Worm (Caenorhabditis elegans): ENCODE measurements around the gene nas-31.

nas-31 gene

DNA sequence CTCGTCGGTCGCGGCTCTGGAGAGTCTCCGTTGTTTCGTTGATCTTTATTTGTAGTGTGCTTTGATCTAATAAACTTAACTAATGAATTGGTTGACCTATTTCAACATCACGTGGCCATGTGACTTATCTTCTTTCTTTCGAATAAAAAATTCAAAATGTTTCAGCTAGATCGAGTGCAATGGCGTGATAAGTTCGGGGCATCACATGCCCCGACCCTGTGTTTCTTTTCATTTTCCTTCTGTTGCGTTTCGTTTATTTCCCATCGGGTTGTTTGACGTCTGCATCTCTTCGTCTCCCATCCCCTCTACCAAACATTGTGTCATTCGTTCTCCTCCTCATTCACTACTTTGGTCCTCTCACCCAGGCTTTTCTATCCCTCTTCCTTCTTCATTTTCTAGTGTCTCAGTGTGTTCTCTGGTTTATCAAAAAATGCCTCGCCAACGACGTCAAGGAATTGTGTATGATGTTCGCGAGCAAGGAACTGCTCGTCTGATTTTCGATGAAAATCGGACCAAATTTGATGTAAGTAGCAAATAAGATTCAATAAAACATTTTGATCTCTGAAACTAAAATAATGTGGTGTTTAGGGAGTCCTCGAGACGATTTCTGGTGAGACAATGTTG lies 30.1 kb upstream of the nas-31 start, which contains the start of gene F17C11.4 (continued):
- TF ChIP-seq rpc-1 (optimal IDR thresholded peaks at IDR 0.05) (no peak), rpc-1 (tag; optimal IDR thresholded peaks at IDR 0.05) (no peak), snpc-4 (GFP tag; optimal IDR thresholded peaks at IDR 0.05) (no peak), snpc-4 (tag; optimal IDR thresholded peaks at IDR 0.05) (peak in 2 of 4 experiments; percentile 33 to 40), mel-28 (tag; optimal IDR thresholded peaks at IDR 0.05; ENCODE audit: borderline replicate concordance) (no peak), Y79H2A.3 (GFP tag; conservative IDR thresholded peaks at IDR 0.05) (no peak), F52B5.7 (tag; optimal IDR thresholded peaks at IDR 0.05) (no peak), attf-3 (GFP tag; conservative IDR thresholded peaks at IDR 0.05) (no peak), hlh-26 (GFP tag; conservative IDR thresholded peaks at IDR 0.05) (no peak), C06A6.2 (GFP tag; conservative IDR thresholded peaks at IDR 0.05) (0 out of 2 replicates have a peak, but pooled peaks have one; percentile 41), F33H1.4 (GFP tag; IDR thresholded peaks at IDR 0.05) (no peak), lin-35 (GFP tag; optimal IDR thresholded peaks at IDR 0.05) (no peak), cebp-1 (GFP tag; IDR thresholded peaks at IDR 0.05) (peak; percentile 77), cebp-1 (tag; optimal IDR thresholded peaks at IDR 0.05) (peak; percentile 91), B0035.1 (tag; optimal IDR thresholded peaks at IDR 0.05) (no peak), tbx-9 (tag; optimal IDR thresholded peaks at IDR 0.05; ENCODE audit: borderline replicate concordance) (no peak), ZK185.1 (tag; optimal IDR thresholded peaks at IDR 0.05; ENCODE audit: poor library complexity, severe bottlenecking) (peak; percentile 62), fkh-3 (tag; optimal IDR thresholded peaks at IDR 0.05) (no peak), ets-4 (GFP tag; optimal IDR thresholded peaks at IDR 0.05) (no peak), bed-2 (GFP tag; IDR thresholded peaks at IDR 0.05) (no peak), lsy-27 (tag; optimal IDR thresholded peaks at IDR 0.05; ENCODE audit: borderline replicate concordance, insufficient read depth) (no peak), zim-3 (tag; optimal IDR thresholded peaks at IDR 0.05) (no peak), egrh-3 (GFP tag; IDR thresholded peaks at IDR 0.05) (no peak), ztf-26 (tag; optimal IDR thresholded peaks at IDR 0.05) (peak; percentile 39), B0336.3 (GFP tag; IDR thresholded peaks at IDR 0.05) (peak; percentile 43), ztf-22 (GFP tag; optimal IDR thresholded peaks at IDR 0.05) (no peak), lin-54 (GFP tag; optimal IDR thresholded peaks at IDR 0.05) (peak; percentile 20), him-1 (tag; optimal IDR thresholded peaks at IDR 0.05) (no peak), ceh-40 (GFP tag; IDR thresholded peaks at IDR 0.05) (no peak), lag-1 (GFP tag; IDR thresholded peaks at IDR 0.05) (no peak), ceh-79 (tag; optimal IDR thresholded peaks at IDR 0.05) (no peak), pbrm-1 (GFP tag; IDR thresholded peaks at IDR 0.05) (no peak), ama-1 (optimal IDR thresholded peaks at IDR 0.05) (peak; percentile 67), ama-1 (GFP tag; optimal IDR thresholded peaks at IDR 0.05) (no peak), attf-5 (GFP tag; optimal IDR thresholded peaks at IDR 0.05) (peak; percentile 74), F39B2.1 (GFP tag; IDR thresholded peaks at IDR 0.05) (no peak), lin-26 (GFP tag; IDR thresholded peaks at IDR 0.05) (peak; percentile 66; the same call in 1 of the 2 replicates), chd-7 (tag; optimal IDR thresholded peaks at IDR 0.05) (no peak), Y56A3A.18 (GFP tag; IDR thresholded peaks at IDR 0.05) (no peak), attf-6 (GFP tag; IDR thresholded peaks at IDR 0.05) (no peak), Y95B8A.8 (GFP tag; IDR thresholded peaks at IDR 0.05) (no peak), snpc-1.3 (tag; optimal IDR thresholded peaks at IDR 0.05; ENCODE audit: insufficient read depth) (no peak), repo-1 (tag; optimal IDR thresholded peaks at IDR 0.05) (no peak), ekl-4 (GFP tag; IDR thresholded peaks at IDR 0.05) (peak; percentile 40; the same call in 1 of the 2 replicates), D2030.7 (GFP tag; IDR thresholded peaks at IDR 0.05) (no peak), let-526 (GFP tag; IDR thresholded peaks at IDR 0.05) (0 out of 2 replicates have a peak, but pooled peaks have one; percentile 68), lsl-1 (GFP tag; optimal IDR thresholded peaks at IDR 0.05) (no peak), gei-17 (GFP tag; optimal IDR thresholded peaks at IDR 0.05) (peak; percentile 2), ceh-91 (GFP tag; IDR thresholded peaks at IDR 0.05) (no peak)

Measured in whole organism, young adult.